Fruit fly (Drosophila melanogaster) whole organism, wandering third instar larva: ENCODE results near the gene BoYb.

Experiments used
- Abd-B ChIP-seq: fragments of >200 bp; optimal IDR thresholded peaks from 2 replicates; lab custom pipeline; 2017; ENCODE audit warnings: missing biosample characterization, missing genetic modification characterization
- Myc ChIP-seq: fragments of >200 bp; optimal IDR thresholded peaks from 2 replicates; lab custom pipeline; 2017
- lola ChIP-seq: fragments of >200 bp; optimal IDR thresholded peaks from 2 replicates; lab custom pipeline; 2017; ENCODE audit warnings: missing biosample characterization, missing genetic modification characterization
- sage ChIP-seq: fragments of 200-800 bp; sonication (Bioruptor generic); optimal IDR thresholded peaks from 2 replicates; lab custom pipeline; 2016; ENCODE audit warnings: missing biosample characterization, mild to moderate bottlenecking, missing genetic modification characterization

DNA sequence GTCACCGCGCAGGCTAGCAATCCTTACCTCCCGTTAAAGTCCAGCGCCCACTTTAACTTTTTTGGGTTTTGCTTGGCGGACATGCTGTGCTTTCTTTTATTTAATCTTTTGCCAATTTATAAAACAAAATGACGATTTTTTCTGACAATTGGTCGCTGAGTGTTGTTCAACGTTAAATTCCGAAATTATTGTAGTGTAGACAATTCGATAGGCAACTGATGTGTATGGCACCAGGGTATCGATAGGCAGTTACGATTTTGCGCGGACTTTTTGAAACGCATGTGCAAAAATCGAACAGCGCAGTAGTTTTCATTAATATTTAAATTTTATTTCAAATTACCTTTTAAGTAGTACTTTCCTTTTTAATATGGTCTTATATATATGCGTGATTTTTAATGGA lies 33.6 kb upstream of the BoYb start, which contains the start of gene EMC4:
- no peak for TF ChIP-seq Myc (lab: Kevin White, UChicago)
- peak; percentile 66 for TF ChIP-seq sage
- TF ChIP-seq lola (GFP tag; lab: Kevin White, UChicago), result no peak
- TF ChIP-seq Abd-B (GFP tag; lab: Kevin White, UChicago), result no peak
